Worm (Caenorhabditis elegans): ENCODE data around the gene metl-1.
A peak's percentile ranks its signal among the peaks of the same experiment; 100 is the strongest.

The metl-1 gene

ce11 chrII:11453025-11453424 lies 20.4 kb downstream of the metl-1 start, which contains the start of gene rsp-1 (continued):
- TF ChIP-seq fos-1 (tag; optimal IDR thresholded peaks at IDR 0.05) (peak; percentile 78), lin-15B (tag; optimal IDR thresholded peaks at IDR 0.05) (peak; percentile 84), zip-4 (GFP tag; optimal IDR thresholded peaks at IDR 0.05) (peak; percentile 74), nhr-47 (tag; optimal IDR thresholded peaks at IDR 0.05) (peak; percentile 91), vab-15 (tag; optimal IDR thresholded peaks at IDR 0.05) (peak; percentile 67), ztf-11 (tag; optimal IDR thresholded peaks at IDR 0.05) (peak in 1 of 2 experiments; percentile 71), dpl-1 (GFP tag; optimal IDR thresholded peaks at IDR 0.05) (peak; percentile 84 to 88 (median 87)), nhr-90 (tag; optimal IDR thresholded peaks at IDR 0.05; ENCODE audit: poor library complexity) (peak; percentile 89), hpl-2 (GFP tag; optimal IDR thresholded peaks at IDR 0.05) (peak; percentile 80), skn-1 (tag; optimal IDR thresholded peaks at IDR 0.05) (peak; percentile 83), mab-9 (GFP tag; IDR thresholded peaks at IDR 0.05) (no peak), nhr-85 (tag) (peak; percentile 92), unc-86 (tag; optimal IDR thresholded peaks at IDR 0.05) (peak; percentile 83), sox-4 (tag; optimal IDR thresholded peaks at IDR 0.05) (peak; percentile 45), nhr-11 (tag; optimal IDR thresholded peaks at IDR 0.05) (peak; percentile 46), ceh-82 (tag; optimal IDR thresholded peaks at IDR 0.05) (peak; percentile 92 to 95 (median 94)), snu-23 (GFP tag; optimal IDR thresholded peaks at IDR 0.05) (peak; percentile 94), nhr-77 (tag; optimal IDR thresholded peaks at IDR 0.05) (peak; percentile 78), unc-30 (tag; optimal IDR thresholded peaks at IDR 0.05) (no peak), egl-13 (tag; optimal IDR thresholded peaks at IDR 0.05) (peak; percentile 49), fkh-8 (tag; optimal IDR thresholded peaks at IDR 0.05) (peak; percentile 79), blmp-1 (tag; optimal IDR thresholded peaks at IDR 0.05) (peak; percentile 27), hlh-17 (GFP tag; optimal IDR thresholded peaks at IDR 0.05; ENCODE audit: borderline replicate concordance) (no peak), jun-1 (tag; optimal IDR thresholded peaks at IDR 0.05) (peak; percentile 91), swsn-7 (tag; optimal IDR thresholded peaks at IDR 0.05) (peak; percentile 91), elt-2 (tag; optimal IDR thresholded peaks at IDR 0.05) (peak; percentile 76), pax-3 (tag; optimal IDR thresholded peaks at IDR 0.05) (peak; percentile 73)

ce11 chrII:11452498-11453005 lies 20.8 kb downstream of the metl-1 start, which contains the start of gene rsp-2:
TSS of gene rsp-2 (minus strand) at chrII:11452955.
- TF ChIP-seq C04F5.9 (tag; optimal IDR thresholded peaks at IDR 0.05) (no peak), unc-130 (tag; optimal IDR thresholded peaks at IDR 0.05) (no peak), unc-30 (tag; optimal IDR thresholded peaks at IDR 0.05) (no peak), nhr-85 (tag) (no peak), pag-3 (tag; optimal IDR thresholded peaks at IDR 0.05; ENCODE audit: borderline replicate concordance, insufficient read depth) (no peak), unc-86 (tag; optimal IDR thresholded peaks at IDR 0.05) (no peak), alr-1 (tag; optimal IDR thresholded peaks at IDR 0.05; ENCODE audit: borderline replicate concordance) (no peak), ztf-4 (tag; optimal IDR thresholded peaks at IDR 0.05) (no peak), nhr-90 (tag; optimal IDR thresholded peaks at IDR 0.05; ENCODE audit: poor library complexity) (no peak), dsc-1 (tag; optimal IDR thresholded peaks at IDR 0.05) (no peak), aha-1 (tag; optimal IDR thresholded peaks at IDR 0.05) (no peak), tbx-2 (tag; optimal IDR thresholded peaks at IDR 0.05) (no peak), ama-1 (optimal IDR thresholded peaks at IDR 0.05) (no peak), lin-35 (GFP tag; optimal IDR thresholded peaks at IDR 0.05) (no peak), C34B4.2 (tag; optimal IDR thresholded peaks at IDR 0.05) (no peak), lin-13 (GFP tag; optimal IDR thresholded peaks at IDR 0.05) (no peak)

ce11 chrII:11451738-11452137 lies 21.6 kb downstream of the metl-1 start:
- TF ChIP-seq mep-1 (tag; optimal IDR thresholded peaks at IDR 0.05) (no peak), xbp-1 (tag; optimal IDR thresholded peaks at IDR 0.05) (no peak), nhr-76 (tag; optimal IDR thresholded peaks at IDR 0.05) (no peak), nhr-71 (tag; optimal IDR thresholded peaks at IDR 0.05) (no peak), isw-1 (GFP tag; IDR thresholded peaks at IDR 0.05) (no peak), zip-4 (GFP tag; optimal IDR thresholded peaks at IDR 0.05) (no peak), egl-27 (tag; optimal IDR thresholded peaks at IDR 0.05) (no peak), unc-130 (tag; optimal IDR thresholded peaks at IDR 0.05) (no peak), mef-2 (tag; optimal IDR thresholded peaks at IDR 0.05) (no peak), fkh-8 (tag; optimal IDR thresholded peaks at IDR 0.05) (no peak), pax-3 (tag; optimal IDR thresholded peaks at IDR 0.05) (no peak), snpc-4 (tag; optimal IDR thresholded peaks at IDR 0.05) (no peak), hlh-17 (GFP tag; optimal IDR thresholded peaks at IDR 0.05; ENCODE audit: borderline replicate concordance) (no peak), mab-9 (GFP tag; IDR thresholded peaks at IDR 0.05) (no peak), mdl-1 (tag; optimal IDR thresholded peaks at IDR 0.05) (no peak)

Data from whole organism, L1 larva.